Fruit fly (Drosophila melanogaster): ENCODE measurements around the gene Spp.

Spp gene

DNA sequence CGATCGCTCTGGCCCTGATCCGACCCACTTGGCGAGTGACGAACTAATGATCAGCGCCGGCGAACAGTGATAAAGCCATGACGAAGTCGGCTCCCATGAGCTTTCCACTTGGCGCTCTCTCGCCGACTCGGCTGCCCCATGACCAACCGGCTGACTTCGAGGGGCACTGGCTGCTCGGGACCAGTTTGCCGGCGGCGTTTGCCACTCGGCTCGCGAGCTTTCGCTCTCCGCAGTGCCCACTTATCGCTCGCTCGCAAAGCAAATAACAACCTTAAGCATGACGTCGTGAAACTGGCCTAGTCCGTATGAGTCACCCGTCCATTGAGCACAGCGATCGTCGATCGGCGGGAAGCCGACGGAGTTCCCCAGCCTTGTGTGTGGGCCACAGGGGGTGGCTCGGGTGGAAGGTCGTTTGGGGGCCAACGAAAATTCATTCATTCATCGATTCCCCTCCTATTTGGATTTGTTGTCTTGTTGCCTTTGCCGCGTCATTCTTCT lies 8.0 kb upstream of the Spp start, which contains the start of gene Ets21C (continued):
- TF ChIP-seq Eip78C (GFP tag) (peak; percentile 82), CG3919 (GFP tag; optimal IDR thresholded peaks at IDR 0.05) (peak; percentile 24), fd59A (GFP tag; optimal IDR thresholded peaks at IDR 0.05) (no peak), CG6276 (GFP tag; optimal IDR thresholded peaks at IDR 0.05) (no peak), Hr39 (GFP tag; optimal IDR thresholded peaks at IDR 0.05) (peak; percentile 23), svp (GFP tag) (peak; percentile 90), Hr4 (GFP tag; optimal IDR thresholded peaks at IDR 0.05) (no peak), cyc (GFP tag; optimal IDR thresholded peaks at IDR 0.05) (no peak)

DNA sequence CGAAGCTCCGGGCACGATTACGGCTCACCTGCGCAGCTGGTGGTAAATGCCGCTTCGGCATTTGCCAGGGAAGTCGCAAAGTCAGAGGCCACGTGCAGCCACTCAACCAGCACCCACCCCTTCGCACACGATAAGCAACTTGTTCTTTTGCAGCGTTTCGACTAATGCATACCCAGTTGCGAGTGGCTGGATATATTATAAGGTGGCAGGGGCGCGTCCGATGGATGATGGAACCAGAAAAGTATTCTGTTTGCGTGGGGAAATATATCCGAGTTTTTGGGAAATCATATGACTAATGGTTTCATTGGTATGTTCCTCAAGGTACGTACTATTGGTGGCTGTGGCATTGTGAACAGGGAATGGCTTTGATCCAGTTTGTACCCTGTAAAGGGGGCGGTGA lies 5.2 kb upstream of the Spp start:
- TF ChIP-seq svp (GFP tag) (peak; percentile 33), fd59A (GFP tag; optimal IDR thresholded peaks at IDR 0.05) (no peak), Smox (GFP tag; optimal IDR thresholded peaks at IDR 0.05) (no peak)

DNA sequence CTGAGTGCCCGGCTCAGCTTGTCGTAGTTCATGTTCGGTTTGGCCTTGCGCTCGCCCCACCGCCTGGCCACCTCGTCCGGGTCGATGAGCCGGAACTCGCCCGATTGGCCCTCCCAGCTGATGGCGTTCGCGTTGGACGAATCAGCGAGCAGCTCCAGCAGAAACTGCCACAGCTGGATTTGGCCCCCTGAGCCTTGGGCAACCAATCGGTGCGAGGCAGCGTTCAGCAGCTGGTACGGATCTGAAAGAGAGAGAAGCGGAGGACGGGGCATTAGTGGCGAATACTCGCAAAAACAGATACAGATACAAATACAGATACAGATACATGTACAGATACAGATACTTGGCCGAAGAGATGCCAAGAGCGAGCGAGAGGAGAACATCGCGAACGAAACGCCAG lies 3.5 kb upstream of the Spp start:
- TF ChIP-seq esn (GFP tag; optimal IDR thresholded peaks at IDR 0.05) (no peak), CG6854 (GFP tag; optimal IDR thresholded peaks at IDR 0.05) (no peak), Eip93F (GFP tag; optimal IDR thresholded peaks at IDR 0.05) (no peak), CG9139 (GFP tag; optimal IDR thresholded peaks at IDR 0.05) (no peak), net (GFP tag; optimal IDR thresholded peaks at IDR 0.05) (no peak)

DNA sequence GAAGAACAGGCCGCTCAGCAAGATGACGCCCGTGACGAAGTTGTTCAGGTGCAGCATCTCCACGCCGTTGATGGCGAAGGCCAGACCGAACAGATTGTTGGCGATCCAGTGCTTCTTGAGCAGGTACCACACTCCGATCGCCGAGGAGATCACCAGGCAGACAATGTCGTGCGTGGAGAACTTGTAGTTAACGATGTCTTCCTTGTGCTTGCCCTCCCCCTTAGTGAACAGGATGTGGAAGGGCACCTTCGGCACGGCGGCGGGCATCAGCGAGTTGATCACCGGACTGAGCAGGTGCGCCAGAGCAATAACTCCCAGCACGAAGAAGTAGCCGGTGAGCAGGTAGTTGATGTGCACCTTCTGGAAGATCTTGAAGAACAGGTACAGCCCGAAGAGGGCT lies 654 bp downstream of the Spp start:
- TF ChIP-seq Blimp-1 (GFP tag; optimal IDR thresholded peaks at IDR 0.05) (no peak), CG34406 (GFP tag; optimal IDR thresholded peaks at IDR 0.05) (no peak), Hr4 (GFP tag; optimal IDR thresholded peaks at IDR 0.05) (no peak), topi (GFP tag; optimal IDR thresholded peaks at IDR 0.05) (no peak), CG4318 (GFP tag; optimal IDR thresholded peaks at IDR 0.05) (no peak), CG31627 (GFP tag; optimal IDR thresholded peaks at IDR 0.05) (no peak), CG6854 (GFP tag; optimal IDR thresholded peaks at IDR 0.05) (no peak), fd85E (GFP tag; optimal IDR thresholded peaks at IDR 0.05) (no peak), Gug (GFP tag; IDR thresholded peaks at IDR 0.05) (no peak), Sox102F (GFP tag; optimal IDR thresholded peaks at IDR 0.05) (no peak)

DNA sequence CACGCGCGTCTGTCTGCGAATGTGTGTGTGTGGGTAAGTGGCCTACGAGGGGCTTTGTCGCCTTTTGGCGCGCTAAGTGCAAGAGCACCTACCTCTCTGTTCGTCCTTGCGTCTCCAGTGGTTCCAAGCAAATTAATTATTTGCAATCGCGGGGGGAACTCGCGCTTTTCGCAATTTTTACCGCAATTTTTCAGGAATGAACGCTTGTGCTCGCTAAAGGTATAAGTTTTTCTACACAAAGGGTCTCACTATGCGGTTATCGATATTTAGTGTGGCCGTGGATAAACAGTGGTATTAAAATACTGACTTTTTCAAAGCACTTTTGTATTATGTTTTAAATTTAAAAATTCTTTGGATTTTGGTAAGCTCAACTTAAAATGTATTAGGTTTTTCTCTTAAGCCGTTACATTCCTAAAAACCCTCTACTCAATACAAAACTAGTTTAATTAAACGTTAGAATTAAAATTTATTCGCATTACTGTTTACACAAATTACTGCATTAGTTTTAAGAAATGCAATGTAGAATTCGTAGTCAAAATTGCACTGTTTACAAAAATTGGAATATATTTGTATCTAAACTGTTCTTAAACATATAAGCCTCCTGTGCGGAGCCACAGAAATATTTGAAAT lies 2.0 kb downstream of the Spp start, which contains the start of gene lwr:
TSS of gene lwr (minus strand) at position 243 of the 630 bp plus-strand sequence.
- TF ChIP-seq CG11294 (GFP tag; IDR thresholded peaks at IDR 0.05) (no peak), CG3032 (tag; optimal IDR thresholded peaks at IDR 0.05) (peak; percentile 1), Sox14 (GFP tag; optimal IDR thresholded peaks at IDR 0.05) (peak; percentile 34), Eip78C (GFP tag) (peak; percentile 63)

DNA sequence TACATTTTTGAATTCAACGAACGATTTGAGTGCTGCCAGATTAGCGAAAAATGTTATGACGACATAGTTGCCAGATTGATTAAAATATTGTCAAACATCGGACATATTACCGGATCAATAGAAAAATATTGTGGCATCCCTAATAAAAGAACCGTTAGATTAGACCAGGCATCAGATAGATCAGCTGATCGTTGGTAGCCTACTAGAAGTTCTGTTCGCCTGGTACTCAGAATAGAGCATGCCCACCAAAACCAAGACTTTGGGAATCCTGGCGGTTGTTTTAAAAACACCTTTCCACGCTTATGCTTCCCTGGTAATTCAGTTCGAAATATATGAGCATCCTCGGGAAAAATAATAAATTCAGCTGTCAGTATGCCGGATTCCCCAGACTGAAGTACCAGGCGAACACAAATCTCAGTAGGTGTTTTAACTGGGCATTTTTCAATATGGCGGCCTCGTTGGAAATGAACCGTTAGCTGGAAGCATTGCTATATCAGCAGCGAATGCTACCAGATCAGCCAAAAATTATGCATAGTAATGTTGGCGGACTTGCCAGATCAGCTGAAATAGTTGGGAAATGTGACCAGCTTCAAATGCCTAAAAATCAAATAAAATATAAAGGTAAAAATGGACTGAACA lies 3.8 kb downstream of the Spp start:
- TF ChIP-seq dac (GFP tag; optimal IDR thresholded peaks at IDR 0.05) (no peak), OdsH (GFP tag; optimal IDR thresholded peaks at IDR 0.05) (no peak), salr (GFP tag; optimal IDR thresholded peaks at IDR 0.05) (no peak), Eip78C (GFP tag) (peak; percentile 74), CG6808 (GFP tag; optimal IDR thresholded peaks at IDR 0.05) (peak; percentile 9), vri (GFP tag; optimal IDR thresholded peaks at IDR 0.05) (no peak), CG34406 (GFP tag; optimal IDR thresholded peaks at IDR 0.05) (no peak), Hr38 (GFP tag; optimal IDR thresholded peaks at IDR 0.05) (no peak), CG4318 (GFP tag; optimal IDR thresholded peaks at IDR 0.05) (no peak), Eip93F (GFP tag; optimal IDR thresholded peaks at IDR 0.05) (no peak), Smox (GFP tag; optimal IDR thresholded peaks at IDR 0.05) (peak; percentile 16), CG8319 (GFP tag; optimal IDR thresholded peaks at IDR 0.05) (no peak), CG6276 (GFP tag; optimal IDR thresholded peaks at IDR 0.05) (no peak), CG15336 (GFP tag; IDR thresholded peaks at IDR 0.05) (peak; percentile 9; the same call in 1 of the 2 replicates), Ets21C (GFP tag; optimal IDR thresholded peaks at IDR 0.05) (no peak), CG31627 (GFP tag; optimal IDR thresholded peaks at IDR 0.05) (peak; percentile 36), CG10631 (GFP tag; optimal IDR thresholded peaks at IDR 0.05) (no peak), CG7368 (GFP tag; optimal IDR thresholded peaks at IDR 0.05) (no peak), CG1621 (tag; optimal IDR thresholded peaks at IDR 0.05) (peak; percentile 41), Hr39 (GFP tag; optimal IDR thresholded peaks at IDR 0.05) (no peak), Hr4 (GFP tag; optimal IDR thresholded peaks at IDR 0.05) (no peak), CG11294 (GFP tag; IDR thresholded peaks at IDR 0.05) (no peak), cyc (GFP tag; optimal IDR thresholded peaks at IDR 0.05) (no peak), CG6792 (GFP tag; optimal IDR thresholded peaks at IDR 0.05) (no peak), spab (GFP tag; optimal IDR thresholded peaks at IDR 0.05) (no peak)

All from whole organism, prepupa.